Fruit fly (Drosophila melanogaster): ENCODE results near the gene Meltrin.

The Meltrin gene

dm6 chr3R:14724501-14724859 is 27.4 kb upstream of the Meltrin start (continued):
- TF ChIP-seq fd64A (GFP tag; optimal IDR thresholded peaks at IDR 0.05), result no peak
- no peak for TF ChIP-seq CG16813 (GFP tag; IDR thresholded peaks at IDR 0.05; ENCODE audit: partially characterized antibody)
- TF ChIP-seq CG32767 (GFP tag; IDR thresholded peaks at IDR 0.05), result no peak
- no peak for TF ChIP-seq chinmo (GFP tag; IDR thresholded peaks at IDR 0.05; ENCODE audit: partially characterized antibody)
- TF ChIP-seq Eip74EF (GFP tag; optimal IDR thresholded peaks at IDR 0.05), result no peak
- no peak for TF ChIP-seq Oli (tag; optimal IDR thresholded peaks at IDR 0.05)
- TF ChIP-seq CG17359 (tag; optimal IDR thresholded peaks at IDR 0.05), result peak; percentile 86
- no peak for TF ChIP-seq br (optimal IDR thresholded peaks at IDR 0.05)
- peak; percentile 3 for TF ChIP-seq CG17186 (GFP tag; optimal IDR thresholded peaks at IDR 0.05)
- no peak for TF ChIP-seq exex (tag; optimal IDR thresholded peaks at IDR 0.05)
- TF ChIP-seq unpg (GFP tag; optimal IDR thresholded peaks at IDR 0.05), result no peak
- no peak for TF ChIP-seq CG11247 (GFP tag; IDR thresholded peaks at IDR 0.05)
- TF ChIP-seq dmrt11E (tag; optimal IDR thresholded peaks at IDR 0.05), result no peak
- TF ChIP-seq caup (GFP tag; optimal IDR thresholded peaks at IDR 0.05; ENCODE audit: severe bottlenecking), result no peak
- no peak for TF ChIP-seq pan (optimal IDR thresholded peaks at IDR 0.05)
- TF ChIP-seq pan (GFP tag; optimal IDR thresholded peaks at IDR 0.05 in 1 of 2, IDR thresholded peaks at IDR 0.05 in 1 of 2), result no peak
- no peak for TF ChIP-seq dimm (GFP tag; IDR thresholded peaks at IDR 0.05)
- TF ChIP-seq Atf3 (GFP tag; optimal IDR thresholded peaks at IDR 0.05), result no peak
- TF ChIP-seq Opbp (GFP tag; IDR thresholded peaks at IDR 0.05; ENCODE audit: partially characterized antibody), result no peak
- TF ChIP-seq CG43689 (GFP tag; IDR thresholded peaks at IDR 0.05), result no peak
- peak; percentile 76 for TF ChIP-seq Myb (GFP tag; optimal IDR thresholded peaks at IDR 0.05)
- TF ChIP-seq gfzf (GFP tag; optimal IDR thresholded peaks at IDR 0.05), result no peak
- TF ChIP-seq CG11695 (GFP tag; IDR thresholded peaks at IDR 0.05), result no peak
- no peak for TF ChIP-seq Lpt (GFP tag; optimal IDR thresholded peaks at IDR 0.05)
- no peak for TF ChIP-seq CG4730 (GFP tag; IDR thresholded peaks at IDR 0.05)
- TF ChIP-seq tgo (GFP tag; IDR thresholded peaks at IDR 0.05), result no peak
- no peak for TF ChIP-seq sug (tag; optimal IDR thresholded peaks at IDR 0.05)
- TF ChIP-seq CG16863 (GFP tag; optimal IDR thresholded peaks at IDR 0.05), result no peak
- TF ChIP-seq Dp (GFP tag; optimal IDR thresholded peaks at IDR 0.05), result peak; percentile 12

DNA sequence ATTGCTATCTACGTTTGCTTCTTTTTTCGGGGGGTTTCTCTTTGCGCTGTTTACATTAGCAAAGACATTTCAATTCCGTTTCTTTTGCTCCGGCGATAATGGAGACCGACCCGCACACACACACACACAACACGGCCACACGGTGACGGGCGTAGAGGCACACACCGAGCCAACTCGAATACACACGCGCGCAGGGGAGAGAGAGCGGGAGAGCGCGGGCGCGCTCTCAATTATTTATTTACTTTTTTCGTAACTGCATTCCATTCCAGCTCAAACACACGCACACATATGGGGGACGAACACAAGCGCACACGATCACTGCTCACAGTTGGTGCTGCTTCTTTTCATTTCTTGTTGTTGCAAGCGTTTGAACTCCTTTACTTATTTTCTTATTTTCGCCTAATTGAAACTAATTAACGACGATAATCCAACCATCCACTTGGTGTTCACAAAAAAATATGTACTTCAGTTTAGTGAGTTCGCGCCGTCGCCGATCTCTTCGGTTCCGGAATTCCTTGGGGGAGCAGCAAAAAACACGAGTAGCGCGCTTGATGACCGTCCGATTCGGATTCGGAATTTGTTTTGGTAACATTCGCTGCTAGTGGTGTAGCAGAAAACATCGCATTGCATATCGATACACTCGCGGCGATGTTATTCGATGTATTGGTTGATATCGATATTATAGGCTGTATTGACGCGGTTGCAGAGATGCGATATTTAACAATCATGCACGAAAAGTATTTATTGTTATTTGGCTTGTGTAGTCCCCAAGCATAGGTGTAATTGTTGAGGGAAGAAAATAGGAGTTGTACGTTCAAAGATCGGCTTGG is 26.8 kb upstream of the Meltrin start, which contains the start of gene kibra:
Gene kibra, minus strand, starts transcription at position 591 of the 830 bp plus-strand sequence.
- peak; percentile 30 for TF ChIP-seq trh (GFP tag; optimal IDR thresholded peaks at IDR 0.05)
- TF ChIP-seq kah (GFP tag; optimal IDR thresholded peaks at IDR 0.05), result peak; percentile 2
- no peak for TF ChIP-seq lmd (GFP tag; IDR thresholded peaks at IDR 0.05)
- peak; percentile 36 for TF ChIP-seq gcm2 (GFP tag; optimal IDR thresholded peaks at IDR 0.05)
- TF ChIP-seq CG18262 (tag; optimal IDR thresholded peaks at IDR 0.05), result peak; percentile 44
- no peak for TF ChIP-seq CG16813 (GFP tag; IDR thresholded peaks at IDR 0.05; ENCODE audit: partially characterized antibody)
- no peak for TF ChIP-seq Lpt (GFP tag; optimal IDR thresholded peaks at IDR 0.05)
- no peak for TF ChIP-seq peb (GFP tag; IDR thresholded peaks at IDR 0.05)
- peak; percentile 38 for TF ChIP-seq Sry-β (GFP tag; optimal IDR thresholded peaks at IDR 0.05)
- no peak for TF ChIP-seq hbn (GFP tag; IDR thresholded peaks at IDR 0.05; ENCODE audit: partially characterized antibody)
- no peak for TF ChIP-seq CG11695 (GFP tag; IDR thresholded peaks at IDR 0.05)
- peak; percentile 74 for TF ChIP-seq CG6272 (GFP tag; IDR thresholded peaks at IDR 0.05)
- peak; percentile 94 for TF ChIP-seq CG33213 (GFP tag; optimal IDR thresholded peaks at IDR 0.05)
- TF ChIP-seq Hey (tag; optimal IDR thresholded peaks at IDR 0.05), result peak; percentile 19
- peak; percentile 67 for TF ChIP-seq emc (GFP tag; optimal IDR thresholded peaks at IDR 0.05)
- TF ChIP-seq ase (GFP tag; IDR thresholded peaks at IDR 0.05), result no peak
- no peak for TF ChIP-seq ap (GFP tag; IDR thresholded peaks at IDR 0.05)
- TF ChIP-seq CG10654 (GFP tag; optimal IDR thresholded peaks at IDR 0.05), result peak; percentile 74
- no peak for TF ChIP-seq CG17359 (tag; optimal IDR thresholded peaks at IDR 0.05)
- TF ChIP-seq CG10274 (GFP tag; optimal IDR thresholded peaks at IDR 0.05), result no peak
- TF ChIP-seq Kr (GFP tag; optimal IDR thresholded peaks at IDR 0.05), result no peak
- no peak for TF ChIP-seq NFAT (GFP tag; IDR thresholded peaks at IDR 0.05)
- peak; percentile 54 for TF ChIP-seq CG8924 (tag; optimal IDR thresholded peaks at IDR 0.05)
- TF ChIP-seq abd-A (tag; optimal IDR thresholded peaks at IDR 0.05), result peak; percentile 55
- peak; percentile 22 for TF ChIP-seq exex (tag; optimal IDR thresholded peaks at IDR 0.05)
- no peak for TF ChIP-seq otp (GFP tag; IDR thresholded peaks at IDR 0.05)

Data from whole organism, embryonic.